Fruit fly (Drosophila melanogaster) whole organism, pupa: ENCODE data around the gene del.

Source experiments
- CG13204 ChIP-seq: fragments of 200-800 bp; sonication (Bioruptor generic); optimal IDR thresholded peaks from 2 replicates; lab custom pipeline; 2018; ENCODE audit warnings: missing biosample characterization, mild to moderate bottlenecking, missing genetic modification characterization, moderate library complexity
- CG34367 ChIP-seq: fragments of 200-800 bp; sonication (Bioruptor generic); optimal IDR thresholded peaks from 2 replicates; lab custom pipeline; 2018; ENCODE audit warnings: missing biosample characterization, mild to moderate bottlenecking, missing genetic modification characterization
- CG4496 ChIP-seq: fragments of 200-800 bp; sonication (Bioruptor generic); IDR thresholded peaks from 3 replicates; pipeline ENCODE4 v1.3.6; 2022; ENCODE audit warnings: missing biosample characterization, missing genetic modification characterization
- CG8301 ChIP-seq: fragments of 200-800 bp; sonication (Bioruptor generic); optimal IDR thresholded peaks from 2 replicates; lab custom pipeline; 2018; ENCODE audit warnings: missing biosample characterization, mild to moderate bottlenecking, missing genetic modification characterization
- Pif1A ChIP-seq: fragments of 200-800 bp; sonication (Bioruptor generic); optimal IDR thresholded peaks from 3 replicates; lab custom pipeline; 2016; ENCODE audit warnings: missing biosample characterization, missing genetic modification characterization

dm6 chr2L:21142501-21142849 is 5.9 kb downstream of the del start:
- TF ChIP-seq Pif1A (no peak), CG34367 (tag; lab: Kevin White, UChicago) (no peak), CG13204 (GFP tag; lab: Kevin White, UChicago) (no peak), CG8301 (tag; lab: Kevin White, UChicago) (no peak), CG4496 (GFP tag; lab: Robert Waterston, UW) (no peak)
